Fruit fly (Drosophila melanogaster) whole organism, wandering third instar larva: ENCODE measurements around the gene CG3040.

Source experiments
- Abd-B ChIP-seq: fragments of >200 bp; optimal IDR thresholded peaks from 2 replicates; lab custom pipeline; 2017; ENCODE audit warnings: missing biosample characterization, missing genetic modification characterization
- CG9705 ChIP-seq: fragments of 200-800 bp; sonication (Bioruptor generic); optimal IDR thresholded peaks from 2 replicates; lab custom pipeline; 2018; ENCODE audit warnings: missing biosample characterization, mild to moderate bottlenecking, missing genetic modification characterization
- Dfd ChIP-seq: fragments of >200 bp; optimal IDR thresholded peaks from 2 replicates; lab custom pipeline; 2017; ENCODE audit warnings: missing biosample characterization, missing genetic modification characterization
- Hr78 ChIP-seq: fragments of >200 bp; optimal IDR thresholded peaks from 2 replicates; lab custom pipeline; 2017; ENCODE audit warnings: missing biosample characterization, missing genetic modification characterization
- OdsH ChIP-seq: fragments of 200-800 bp; sonication (Bioruptor generic); optimal IDR thresholded peaks from 2 replicates; lab custom pipeline; 2016; ENCODE audit warnings: missing biosample characterization, mild to moderate bottlenecking, missing genetic modification characterization
- brk ChIP-seq: fragments of 200-800 bp; sonication (Bioruptor generic); optimal IDR thresholded peaks from 2 replicates; lab custom pipeline; 2016; ENCODE audit warnings: missing biosample characterization, mild to moderate bottlenecking, missing genetic modification characterization
- dsf ChIP-seq: sonication (Bioruptor generic); optimal IDR thresholded peaks from 2 replicates; lab custom pipeline; 2016; ENCODE audit warnings: missing biosample characterization, missing genetic modification characterization, borderline replicate concordance
- foxo ChIP-seq, 2 experiments: fragments of 200-800 bp; sonication (Bioruptor generic); optimal IDR thresholded peaks; 2 replicates in 1 of 2; 3 replicates in 1 of 2; lab custom pipeline; 2016 to 2017; ENCODE audit warnings: missing biosample characterization in 2 of 2, missing genetic modification characterization in 2 of 2
- h ChIP-seq: fragments of 200-800 bp; sonication (Bioruptor generic); optimal IDR thresholded peaks from 3 replicates; lab custom pipeline; 2016; ENCODE audit warnings: missing biosample characterization, mild to moderate bottlenecking, missing genetic modification characterization
- lola ChIP-seq: fragments of >200 bp; optimal IDR thresholded peaks from 2 replicates; lab custom pipeline; 2017; ENCODE audit warnings: missing biosample characterization, missing genetic modification characterization

DNA sequence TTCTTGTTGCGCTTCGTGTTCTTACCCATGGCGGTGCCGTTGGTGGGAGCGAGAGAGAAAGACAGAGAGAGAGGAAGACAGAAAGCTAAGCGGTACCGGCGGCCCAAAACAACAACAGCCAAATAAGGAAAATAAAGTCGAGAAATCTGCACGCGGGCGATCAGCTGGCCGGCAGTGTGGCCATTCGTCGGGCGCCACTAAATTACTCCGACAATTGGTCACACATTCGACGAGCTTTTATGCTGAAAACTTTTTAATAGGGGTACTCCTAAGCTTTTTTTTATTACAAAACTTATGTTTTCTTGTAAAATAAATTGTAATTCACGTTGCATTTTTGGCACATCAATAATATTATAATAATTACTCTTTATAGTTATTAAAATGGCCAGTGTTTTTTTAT lies 4.6 kb downstream of the CG3040 start, which contains the start of gene Setd3:
- TF ChIP-seq foxo (GFP tag; optimal IDR thresholded peaks at IDR 0.05; lab: Kevin White, UChicago), result no peak
- TF ChIP-seq lola (GFP tag; lab: Kevin White, UChicago), result no peak
- no peak for TF ChIP-seq Dfd (GFP tag; lab: Kevin White, UChicago)
- no peak for TF ChIP-seq OdsH (GFP tag; lab: Kevin White, UChicago)
- no peak for TF ChIP-seq CG9705 (GFP tag; lab: Kevin White, UChicago)
- TF ChIP-seq h (GFP tag; lab: Kevin White, UChicago), result no peak
- no peak for TF ChIP-seq Hr78
- TF ChIP-seq brk, result no peak
- no peak for TF ChIP-seq dsf (GFP tag; lab: Kevin White, UChicago)
- no peak for TF ChIP-seq Abd-B
